Fruit fly (Drosophila melanogaster) whole organism: Measurements from ENCODE around the gene Tctp.

ENCODE experiments used
- CG8478 ChIP-seq: fragments of >200 bp; optimal IDR thresholded peaks from 2 replicates; lab custom pipeline; 2018; ENCODE audit warnings: inconsistent platforms
- Dll ChIP-seq: fragments of >200 bp; optimal IDR thresholded peaks from 2 replicates; lab custom pipeline; 2017
- usp ChIP-seq: fragments of >200 bp; optimal IDR thresholded peaks from 2 replicates; lab custom pipeline; 2017; ENCODE audit warnings: missing biosample characterization, missing genetic modification characterization, mixed read lengths

DNA sequence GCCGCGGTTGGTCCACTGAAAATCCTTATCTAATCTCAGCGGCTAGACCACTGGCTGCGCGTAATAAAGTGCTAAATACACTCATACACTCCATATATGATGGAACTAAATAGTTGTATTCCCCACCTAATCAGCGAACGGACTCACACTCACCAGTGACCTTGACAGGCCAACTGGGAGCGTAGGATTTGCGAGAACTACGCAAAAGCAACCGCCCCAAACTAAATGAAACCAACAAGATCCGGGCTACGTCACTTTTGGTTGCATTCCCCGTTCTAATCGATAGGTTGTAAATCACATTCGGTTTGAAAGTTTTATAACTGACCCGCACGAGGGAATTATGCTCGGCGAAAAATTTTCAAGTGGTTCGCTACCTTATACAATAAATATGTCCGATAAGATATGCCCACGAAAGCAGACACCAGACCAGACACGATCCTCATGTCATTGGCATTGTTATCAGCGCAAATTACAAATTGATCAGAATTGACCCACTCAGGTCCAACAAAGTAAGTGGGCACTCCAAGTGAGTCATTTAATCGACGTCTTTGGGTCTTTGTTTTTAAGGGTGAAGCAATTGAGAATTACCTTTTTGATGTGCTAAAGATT, 10.7 kb upstream of the Tctp start:
- TF ChIP-seq Dll (lab: Kevin White, UChicago) (no peak), usp (GFP tag; lab: Kevin White, UChicago) (no peak), CG8478 (lab: Kevin White, UChicago) (no peak)
